Worm (Caenorhabditis elegans): ENCODE data around the gene nas-17.

nas-17 gene

ce11 chrV:11380571-11380970, 18.1 kb upstream of the nas-17 start:
- TF ChIP-seq sptf-1 (tag; optimal IDR thresholded peaks at IDR 0.05), result no peak
- TF ChIP-seq lin-14 (GFP tag; optimal IDR thresholded peaks at IDR 0.05), result peak; percentile 72
- TF ChIP-seq nhr-90 (tag; optimal IDR thresholded peaks at IDR 0.05; ENCODE audit: poor library complexity), result no peak
- peak; percentile 60 for TF ChIP-seq fkh-10 (GFP tag; optimal IDR thresholded peaks at IDR 0.05)
- no peak for TF ChIP-seq alr-1 (tag; optimal IDR thresholded peaks at IDR 0.05; ENCODE audit: borderline replicate concordance)

- no peak for TF ChIP-seq efl-3 (GFP tag; optimal IDR thresholded peaks at IDR 0.05)
Observed at ce11 chrV:11383032-11383431, 15.7 kb upstream of the nas-17 start, which contains the start of gene F55C10.5. Gene F55C10.5, plus strand, starts transcription at chrV:11383105.

ce11 chrV:11385060-11385459, 13.7 kb upstream of the nas-17 start, which contains the start of gene col-154:
Gene col-154, plus strand, starts transcription at chrV:11385360.
- TF ChIP-seq lin-15B (tag; optimal IDR thresholded peaks at IDR 0.05) (no peak), blmp-1 (tag; optimal IDR thresholded peaks at IDR 0.05) (peak; percentile 73)

ce11 chrV:11386428-11386827, 12.3 kb upstream of the nas-17 start, which contains the start of gene F55C10.4:
Gene F55C10.4, plus strand, starts transcription at chrV:11386728.
- TF ChIP-seq mdl-1 (tag; optimal IDR thresholded peaks at IDR 0.05) (no peak), nhr-28 (tag; optimal IDR thresholded peaks at IDR 0.05) (no peak), elt-3 (tag; optimal IDR thresholded peaks at IDR 0.05) (no peak), fkh-8 (tag; optimal IDR thresholded peaks at IDR 0.05) (no peak), C16A3.4 (tag; optimal IDR thresholded peaks at IDR 0.05) (no peak), hlh-17 (GFP tag; optimal IDR thresholded peaks at IDR 0.05; ENCODE audit: borderline replicate concordance) (no peak), efl-1 (optimal IDR thresholded peaks at IDR 0.05) (no peak), efl-1 (GFP tag; optimal IDR thresholded peaks at IDR 0.05 in 1 of 2) (no peak), tbx-2 (tag; optimal IDR thresholded peaks at IDR 0.05) (no peak), efl-3 (GFP tag; optimal IDR thresholded peaks at IDR 0.05) (no peak), pqm-1 (tag; optimal IDR thresholded peaks at IDR 0.05) (no peak), nhr-237 (tag; optimal IDR thresholded peaks at IDR 0.05) (no peak), elt-2 (tag; optimal IDR thresholded peaks at IDR 0.05) (no peak), sup-37 (GFP tag; optimal IDR thresholded peaks at IDR 0.05) (no peak), lin-14 (GFP tag; optimal IDR thresholded peaks at IDR 0.05) (no peak)

ce11 chrV:11389776-11390175, 8.9 kb upstream of the nas-17 start, which contains the start of gene col-155:
Gene col-155, minus strand, starts transcription at chrV:11389876.
- no peak for TF ChIP-seq fkh-4 (tag; optimal IDR thresholded peaks at IDR 0.05; ENCODE audit: borderline replicate concordance)
- TF ChIP-seq ceh-82 (tag; optimal IDR thresholded peaks at IDR 0.05), result no peak
- TF ChIP-seq ztf-11 (tag; optimal IDR thresholded peaks at IDR 0.05), result no peak
- TF ChIP-seq sup-37 (GFP tag; optimal IDR thresholded peaks at IDR 0.05), result no peak
- no peak for TF ChIP-seq tlp-1 (tag; optimal IDR thresholded peaks at IDR 0.05)
- TF ChIP-seq pqm-1 (tag; optimal IDR thresholded peaks at IDR 0.05), result no peak
- no peak for TF ChIP-seq fkh-10 (GFP tag; optimal IDR thresholded peaks at IDR 0.05)
- TF ChIP-seq jun-1 (tag; optimal IDR thresholded peaks at IDR 0.05), result no peak
- no peak for TF ChIP-seq lin-35 (GFP tag; optimal IDR thresholded peaks at IDR 0.05)
- no peak for TF ChIP-seq nhr-19 (GFP tag; conservative IDR thresholded peaks at IDR 0.05)
- TF ChIP-seq lin-39 (tag; optimal IDR thresholded peaks at IDR 0.05), result no peak
- TF ChIP-seq skn-1 (tag; optimal IDR thresholded peaks at IDR 0.05), result no peak
- TF ChIP-seq F16B12.6 (tag; optimal IDR thresholded peaks at IDR 0.05), result no peak
- no peak for TF ChIP-seq aha-1 (tag; optimal IDR thresholded peaks at IDR 0.05)
- no peak for TF ChIP-seq nhr-47 (tag; optimal IDR thresholded peaks at IDR 0.05)
- no peak for TF ChIP-seq xbp-1 (tag; optimal IDR thresholded peaks at IDR 0.05)
- TF ChIP-seq nhr-11 (tag; optimal IDR thresholded peaks at IDR 0.05), result no peak
- no peak for TF ChIP-seq lin-14 (GFP tag; optimal IDR thresholded peaks at IDR 0.05)
- no peak for TF ChIP-seq mab-9 (GFP tag; IDR thresholded peaks at IDR 0.05)

All from whole organism, L1 larva.